Worm (Caenorhabditis elegans): ENCODE data around the gene lys-7.

DNA sequence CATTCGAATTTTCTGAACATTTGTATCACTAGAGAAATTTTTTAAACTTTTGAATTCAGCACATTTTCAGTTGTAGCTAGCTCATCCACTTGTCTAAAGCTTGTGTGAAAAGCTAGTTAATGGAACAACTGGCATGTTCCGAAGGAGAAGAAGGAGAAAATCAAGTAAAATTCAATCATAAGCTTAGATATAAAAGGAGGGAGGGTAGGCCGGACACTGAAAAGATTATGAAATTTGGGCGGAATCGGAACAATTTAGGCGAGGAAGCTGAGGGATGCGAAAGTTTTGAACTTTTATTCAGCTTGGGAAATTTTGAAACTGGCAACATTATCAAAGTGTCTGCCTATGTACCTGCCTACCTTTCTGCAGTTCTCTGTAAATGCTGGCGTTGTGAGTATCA lies 29.9 kb downstream of the lys-7 start:
- TF ChIP-seq nhr-12 (tag; optimal IDR thresholded peaks at IDR 0.05) (no peak), nhr-237 (tag; optimal IDR thresholded peaks at IDR 0.05) (no peak), ham-2 (GFP tag; optimal IDR thresholded peaks at IDR 0.05) (no peak), nhr-28 (tag; optimal IDR thresholded peaks at IDR 0.05) (no peak), unc-62 (GFP tag; optimal IDR thresholded peaks at IDR 0.05) (no peak), ztf-11 (tag; optimal IDR thresholded peaks at IDR 0.05) (no peak), lin-13 (tag; optimal IDR thresholded peaks at IDR 0.05) (no peak), elt-1 (tag; optimal IDR thresholded peaks at IDR 0.05; ENCODE audit: borderline replicate concordance, insufficient read depth) (no peak), elt-3 (tag; optimal IDR thresholded peaks at IDR 0.05) (no peak)
